Worm (Caenorhabditis elegans) whole organism, L4/young adult: Measurements from ENCODE around the gene C03B8.3.

Experiments
- W03F9.2 ChIP-seq: fragments of 150-350 bp; optimal IDR thresholded peaks from 2 replicates; lab custom pipeline; 2014; ENCODE audit warnings: missing biosample characterization, missing genetic modification characterization
- dao-5 ChIP-seq: sonication (generic microtip); optimal IDR thresholded peaks from 2 replicates; lab custom pipeline; 2016; ENCODE audit warnings: missing genotype, missing genetic modification characterization, moderate library complexity, missing compliant biosample characterization
- him-1 ChIP-seq: sonication (generic microtip); optimal IDR thresholded peaks from 2 replicates; lab custom pipeline; 2016; ENCODE audit warnings: missing genotype, missing genetic modification reagents, missing genetic modification characterization, missing compliant biosample characterization

DNA sequence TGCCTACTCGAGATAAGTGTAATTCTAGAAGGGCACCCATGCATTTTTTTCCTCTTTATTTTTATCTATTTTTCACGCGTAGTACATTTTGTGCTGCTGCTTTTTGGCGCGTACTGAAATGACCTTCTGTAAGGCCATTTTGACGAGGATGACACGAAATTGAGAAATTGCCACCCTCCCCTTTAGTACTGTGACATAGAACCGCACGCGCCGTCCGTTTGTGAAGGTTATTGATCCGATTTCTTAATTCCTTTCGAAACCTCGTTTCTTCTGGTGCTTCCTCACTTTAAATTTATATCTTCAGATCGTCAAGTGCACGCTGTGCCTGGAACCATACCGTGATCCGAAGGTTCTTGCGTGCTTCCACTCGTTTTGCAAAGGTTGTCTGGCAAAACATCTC is 19.0 kb downstream of the C03B8.3 start:
- TF ChIP-seq him-1 (tag; lab: Kevin White, UChicago) (no peak), W03F9.2 (tag; lab: Kevin White, UChicago) (no peak), dao-5 (no peak)
